Fruit fly (Drosophila melanogaster) whole organism, pupa: Measurements from ENCODE around the gene CG42763.

Experiments used
- CG13204 ChIP-seq: fragments of 200-800 bp; sonication (Bioruptor generic); optimal IDR thresholded peaks from 2 replicates; lab custom pipeline; 2018; ENCODE audit warnings: missing biosample characterization, mild to moderate bottlenecking, missing genetic modification characterization, moderate library complexity
- CG4496 ChIP-seq: fragments of 200-800 bp; sonication (Bioruptor generic); IDR thresholded peaks from 3 replicates; pipeline ENCODE4 v1.3.6; 2022; ENCODE audit warnings: missing biosample characterization, missing genetic modification characterization
- CG8159 ChIP-seq: fragments of 200-800 bp; sonication (Bioruptor generic); optimal IDR thresholded peaks from 3 replicates; lab custom pipeline; 2018; ENCODE audit warnings: missing biosample characterization, mild to moderate bottlenecking, missing genetic modification characterization, moderate library complexity
- CG8301 ChIP-seq: fragments of 200-800 bp; sonication (Bioruptor generic); optimal IDR thresholded peaks from 2 replicates; lab custom pipeline; 2018; ENCODE audit warnings: missing biosample characterization, mild to moderate bottlenecking, missing genetic modification characterization
- CG9948 ChIP-seq: fragments of 200-800 bp; sonication (Bioruptor generic); optimal IDR thresholded peaks from 2 replicates; lab custom pipeline; 2018; ENCODE audit warnings: missing biosample characterization, mild to moderate bottlenecking, missing genetic modification characterization, moderate library complexity
- EcR ChIP-seq: fragments of 200-800 bp; sonication (Bioruptor generic); optimal IDR thresholded peaks from 3 replicates; lab custom pipeline; 2019; ENCODE audit warnings: missing biosample characterization, missing genetic modification characterization, mild to moderate bottlenecking, moderate library complexity, missing genetic modification reagents
- Ets98B ChIP-seq: fragments of 200-800 bp; sonication (Bioruptor generic); IDR thresholded peaks from 2 replicates; pipeline ENCODE4 v1.3.6; 2022; ENCODE audit warnings: missing biosample characterization, missing genetic modification characterization
- Pif1A ChIP-seq: fragments of 200-800 bp; sonication (Bioruptor generic); optimal IDR thresholded peaks from 3 replicates; lab custom pipeline; 2016; ENCODE audit warnings: missing biosample characterization, missing genetic modification characterization
- Pif1B ChIP-seq: fragments of 200-800 bp; sonication (Bioruptor generic); optimal IDR thresholded peaks from 3 replicates; lab custom pipeline; 2016; ENCODE audit warnings: missing biosample characterization, missing genetic modification characterization
- Snoo ChIP-seq: fragments of 200-800 bp; sonication (Bioruptor generic); optimal IDR thresholded peaks from 3 replicates; lab custom pipeline; 2017; ENCODE audit warnings: missing biosample characterization, mild to moderate bottlenecking, missing genetic modification characterization, inconsistent platforms
- fd96Ca ChIP-seq: fragments of 200-800 bp; sonication (Bioruptor generic); IDR thresholded peaks from 3 replicates; pipeline ENCODE4 v1.3.6; 2022; ENCODE audit warnings: missing biosample characterization, missing genetic modification characterization
- gl ChIP-seq: fragments of 200-800 bp; sonication (Bioruptor generic); optimal IDR thresholded peaks from 2 replicates; lab custom pipeline; 2018; ENCODE audit warnings: missing biosample characterization, mild to moderate bottlenecking, missing genetic modification characterization
- rn ChIP-seq: fragments of 200-800 bp; sonication (Bioruptor generic); IDR thresholded peaks from 2 replicates; pipeline ENCODE4 v1.3.6; 2022; ENCODE audit warnings: missing biosample characterization, missing genetic modification characterization

dm6 chr2L:8104706-8105105 is 40.2 kb downstream of the CG42763 start:
- no peak for TF ChIP-seq Ets98B
- TF ChIP-seq gl (tag; lab: Kevin White, UChicago): no peak
- TF ChIP-seq CG13204: no peak
- TF ChIP-seq CG8301 (tag; lab: Kevin White, UChicago): no peak
- no peak for TF ChIP-seq CG9948 (tag; lab: Kevin White, UChicago)
- no peak for TF ChIP-seq CG4496 (GFP tag; lab: Robert Waterston, UW)
- no peak for TF ChIP-seq fd96Ca (GFP tag; lab: Robert Waterston, UW)
- TF ChIP-seq Pif1A (GFP tag; lab: Kevin White, UChicago): no peak
- TF ChIP-seq Snoo (tag; lab: Kevin White, UChicago): no peak
- no peak for TF ChIP-seq Pif1B (GFP tag; lab: Kevin White, UChicago)
- no peak for TF ChIP-seq EcR (GFP tag; lab: Kevin White, UChicago)
- TF ChIP-seq rn (GFP tag; lab: Robert Waterston, UW): no peak
- TF ChIP-seq CG8159 (tag; lab: Kevin White, UChicago): no peak
